Worm (Caenorhabditis elegans): ENCODE results near the gene Y61A9LA.12.
A peak's percentile ranks its signal among the peaks of the same experiment; 100 is the strongest.

DNA sequence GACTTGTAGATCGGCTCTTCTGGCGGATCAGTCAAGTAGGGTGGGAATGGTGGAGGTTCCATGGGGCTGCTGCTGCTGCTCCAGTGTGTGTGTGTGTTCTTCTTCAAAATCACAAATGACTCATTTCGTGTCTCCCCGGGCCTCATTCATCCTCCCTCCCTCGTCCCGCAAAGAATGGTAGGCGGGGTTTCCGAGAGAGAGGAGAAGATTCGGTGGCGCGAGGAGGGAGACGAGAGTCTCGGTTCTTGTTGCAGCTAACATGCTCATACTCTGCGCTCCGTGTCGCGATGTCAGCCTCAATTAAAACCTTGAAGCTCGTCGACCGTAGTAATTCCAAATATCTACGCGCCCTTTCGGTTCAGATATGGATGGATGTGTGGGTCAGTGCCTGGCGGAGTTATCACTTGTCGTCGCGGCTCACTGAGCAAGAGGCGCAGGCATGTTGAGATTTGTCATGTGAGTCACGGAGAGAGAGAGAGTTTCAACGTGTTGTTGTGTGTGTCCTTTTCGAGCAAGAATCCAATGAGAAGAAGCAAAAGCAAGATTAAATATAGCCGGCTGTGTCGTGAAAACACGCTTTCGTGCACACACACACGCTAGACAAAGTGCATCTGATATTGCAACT is 26.8 kb upstream of the Y61A9LA.12 start:
- no peak for TF ChIP-seq F49E8.2 (tag; optimal IDR thresholded peaks at IDR 0.05; ENCODE audit: borderline replicate concordance)
- TF ChIP-seq Y75B8A.6 (GFP tag; IDR thresholded peaks at IDR 0.05) = no peak
- no peak for TF ChIP-seq mdl-1 (tag; optimal IDR thresholded peaks at IDR 0.05)
- no peak for TF ChIP-seq lsy-2 (tag; optimal IDR thresholded peaks at IDR 0.05)
- TF ChIP-seq ztf-7 (tag; optimal IDR thresholded peaks at IDR 0.05) = no peak
- TF ChIP-seq nhr-11 (tag; optimal IDR thresholded peaks at IDR 0.05) = no peak
- TF ChIP-seq nhr-10 (tag; optimal IDR thresholded peaks at IDR 0.05) = no peak
- TF ChIP-seq hlh-30 (tag; optimal IDR thresholded peaks at IDR 0.05; ENCODE audit: insufficient read depth) = peak; percentile 13
- no peak for TF ChIP-seq ces-1 (GFP tag; optimal IDR thresholded peaks at IDR 0.05)
- TF ChIP-seq tra-1 (GFP tag; IDR thresholded peaks at IDR 0.05) = no peak
- no peak for TF ChIP-seq lin-39 (tag; optimal IDR thresholded peaks at IDR 0.05)
- TF ChIP-seq unc-130 (GFP tag; optimal IDR thresholded peaks at IDR 0.05) = no peak
- TF ChIP-seq lin-1 (GFP tag; IDR thresholded peaks at IDR 0.05) = no peak
